Worm (Caenorhabditis elegans): ENCODE data around the gene C02B8.7.

DNA sequence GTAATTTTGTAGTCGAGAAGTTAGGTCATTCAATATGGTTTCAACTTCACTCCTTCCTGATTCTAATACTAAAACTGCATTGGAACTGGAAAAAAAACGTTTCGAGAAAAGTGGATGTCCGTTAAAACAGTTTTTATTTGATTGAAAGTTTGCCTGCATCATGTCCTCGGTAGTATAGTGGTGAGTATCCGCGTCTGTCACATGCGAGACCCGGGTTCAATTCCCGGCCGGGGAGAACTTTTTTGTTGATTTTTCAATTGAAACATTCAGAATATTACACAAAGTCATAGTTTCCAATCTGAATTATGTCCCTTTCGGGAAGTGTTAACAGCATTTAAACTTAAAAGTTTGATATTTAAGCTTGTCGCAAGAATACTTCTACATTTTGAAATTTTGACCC lies 11.3 kb upstream of the C02B8.7 start:
- TF ChIP-seq lin-13 (GFP tag; optimal IDR thresholded peaks at IDR 0.05) = no peak
- TF ChIP-seq snpc-4 (tag; optimal IDR thresholded peaks at IDR 0.05) = no peak
- no peak for TF ChIP-seq mdl-1 (tag; optimal IDR thresholded peaks at IDR 0.05)
- no peak for TF ChIP-seq unc-62 (GFP tag; optimal IDR thresholded peaks at IDR 0.05)
- no peak for TF ChIP-seq nhr-77 (tag; optimal IDR thresholded peaks at IDR 0.05)
- TF ChIP-seq nhr-12 (tag; optimal IDR thresholded peaks at IDR 0.05) = no peak

Data from whole organism, L2 larva.